Fruit fly (Drosophila melanogaster): Measurements from ENCODE around the gene CG43348.

The CG43348 gene

dm6 chr2L:1230691-1231090, 31.5 kb downstream of the CG43348 start (continued):
- peak; percentile 90 for TF ChIP-seq Med (GFP tag)
- TF ChIP-seq CG6689 (GFP tag; IDR thresholded peaks at IDR 0.05) = peak; percentile 32; the same call in 1 of the 2 replicates
- peak; percentile 58 for TF ChIP-seq CG7556 (GFP tag; optimal IDR thresholded peaks at IDR 0.05)
- no peak for TF ChIP-seq hkb (optimal IDR thresholded peaks at IDR 0.05)
- peak; percentile 68 for TF ChIP-seq hkb (GFP tag; IDR thresholded peaks at IDR 0.05)
- peak; percentile 44 for TF ChIP-seq Ptx1 (GFP tag; IDR thresholded peaks at IDR 0.05)
- peak; percentile 6 for TF ChIP-seq Blimp-1 (GFP tag; optimal IDR thresholded peaks at IDR 0.05)
- TF ChIP-seq BtbVII (GFP tag; optimal IDR thresholded peaks at IDR 0.05) = no peak
- TF ChIP-seq ash1 (GFP tag; optimal IDR thresholded peaks at IDR 0.05) = no peak
- TF ChIP-seq Meics (GFP tag; optimal IDR thresholded peaks at IDR 0.05) = peak; percentile 53
- peak; percentile 3 for TF ChIP-seq CG4424 (GFP tag; optimal IDR thresholded peaks at IDR 0.05)
- no peak for TF ChIP-seq Jarid2 (GFP tag; optimal IDR thresholded peaks at IDR 0.05)
- TF ChIP-seq lilli (GFP tag; optimal IDR thresholded peaks at IDR 0.05) = peak; percentile 19

dm6 chr2L:1239736-1240135, 40.5 kb downstream of the CG43348 start, which contains the start of gene CG5397:
Gene CG5397, plus strand, starts transcription at chr2L:1240036.
- TF ChIP-seq CG18599 (GFP tag; optimal IDR thresholded peaks at IDR 0.05) (no peak), jigr1 (GFP tag; IDR thresholded peaks at IDR 0.05) (no peak), CG34376 (GFP tag; optimal IDR thresholded peaks at IDR 0.05) (no peak), dan (GFP tag; IDR thresholded peaks at IDR 0.05) (0 out of 2 replicates have a peak, but pooled peaks have one; percentile 7), CG18764 (GFP tag; optimal IDR thresholded peaks at IDR 0.05) (no peak)

All from whole organism, embryonic.